Worm (Caenorhabditis elegans) whole organism, L4 larva: ENCODE data around the gene Y43F8B.23.

Experiments
- F37D6.2 ChIP-seq: sonication (generic microtip); optimal IDR thresholded peaks from 2 replicates; lab custom pipeline; 2016; ENCODE audit warnings: mild to moderate bottlenecking, missing genetic modification characterization, missing compliant biosample characterization
- F44E2.7 ChIP-seq: fragments of 200-800 bp; sonication (Bioruptor generic); IDR thresholded peaks from 2 replicates; pipeline ENCODE4 v2.1.2; 2022; ENCODE audit warnings: missing genetic modification characterization, missing compliant biosample characterization
- R02D3.7 ChIP-seq: fragments of 150-350 bp; sonication (generic microtip); optimal IDR thresholded peaks from 3 replicates; lab custom pipeline; 2014; ENCODE audit warnings: missing biosample characterization, missing genetic modification characterization
- T20F7.1 ChIP-seq: fragments of 200-800 bp; sonication (Bioruptor generic); optimal IDR thresholded peaks from 2 replicates; lab custom pipeline; 2018; ENCODE audit warnings: mild to moderate bottlenecking, missing genetic modification characterization, missing compliant biosample characterization
- Y105C5A.15 ChIP-seq: fragments of 200-800 bp; sonication (Bioruptor generic); IDR thresholded peaks from 2 replicates; pipeline ENCODE4 v1.3.6; 2022; ENCODE audit warnings: missing genetic modification characterization, missing compliant biosample characterization
- Y48G9A.11 ChIP-seq: fragments of 200-800 bp; sonication (Bioruptor generic); IDR thresholded peaks from 2 replicates; pipeline ENCODE4 v1.3.6; 2022; ENCODE audit warnings: missing genetic modification reagents, missing genetic modification characterization, missing compliant biosample characterization
- Y75B8A.6 ChIP-seq: fragments of 200-800 bp; sonication (Bioruptor generic); IDR thresholded peaks from 2 replicates; pipeline ENCODE4 v1.3.6; 2022; ENCODE audit warnings: missing genetic modification reagents, missing genetic modification characterization, missing compliant biosample characterization
- ZK337.2 ChIP-seq: fragments of 200-800 bp; sonication (Bioruptor generic); IDR thresholded peaks from 2 replicates; pipeline ENCODE4 v1.3.6; 2022; ENCODE audit warnings: missing genetic modification reagents, missing genetic modification characterization, missing compliant biosample characterization
- ZK546.5 ChIP-seq, 2 experiments: sonication (generic microtip); optimal IDR thresholded peaks; 2 replicates each; lab custom pipeline; 2017; ENCODE audit warnings: missing biosample characterization in 2 of 2, missing genetic modification characterization in 2 of 2
- aly-2 ChIP-seq: sonication (generic microtip); optimal IDR thresholded peaks from 2 replicates; lab custom pipeline; 2018; ENCODE audit warnings: missing biosample characterization, missing genetic modification characterization
- ama-1 ChIP-seq: fragments of 150-350 bp; optimal IDR thresholded peaks from 2 replicates; lab custom pipeline; 2014; ENCODE audit warnings: inconsistent platforms, mixed read lengths
- arid-1 ChIP-seq: fragments of 200-800 bp; sonication (Bioruptor generic); conservative IDR thresholded peaks from 2 replicates; pipeline ENCODE4 v1.3.6; 2022; ENCODE audit warnings: missing genetic modification reagents, missing genetic modification characterization, missing compliant biosample characterization
- attf-4 ChIP-seq: sonication (generic microtip); optimal IDR thresholded peaks from 3 replicates; lab custom pipeline; 2017; ENCODE audit warnings: missing biosample characterization, missing genetic modification characterization
- ceh-20 ChIP-seq: fragments of 200-800 bp; sonication (Bioruptor generic); IDR thresholded peaks from 2 replicates; pipeline ENCODE4 v1.3.6; 2022; ENCODE audit warnings: missing genetic modification reagents, missing genetic modification characterization, missing compliant biosample characterization
- ceh-28 ChIP-seq: fragments of 150-350 bp; optimal IDR thresholded peaks from 2 replicates; lab custom pipeline; 2014; ENCODE audit warnings: missing biosample characterization, missing genetic modification reagents, missing genetic modification characterization
- cey-2 ChIP-seq: sonication (generic microtip); optimal IDR thresholded peaks from 3 replicates; lab custom pipeline; 2017; ENCODE audit warnings: missing genetic modification characterization, mild to moderate bottlenecking, missing compliant biosample characterization, antibody characterized with exemption, borderline replicate concordance; ENCODE audit not compliant: insufficient read depth
- ctbp-1 ChIP-seq: fragments of 200-800 bp; sonication (Bioruptor generic); IDR thresholded peaks from 2 replicates; pipeline ENCODE4 v1.3.6; 2022; ENCODE audit warnings: missing genetic modification reagents, missing genetic modification characterization, missing compliant biosample characterization
- daf-12 ChIP-seq: fragments of 150-350 bp; optimal IDR thresholded peaks from 2 replicates; lab custom pipeline; 2014; ENCODE audit warnings: missing biosample characterization, missing genetic modification reagents, missing genetic modification characterization
- daf-16 ChIP-seq, 3 experiments: sonication (generic microtip); optimal IDR thresholded peaks; 2 replicates each; lab custom pipeline; 2016 to 2017; ENCODE audit warnings: missing genetic modification characterization in 3 of 3, missing genetic modification reagents in 3 of 3, mild to moderate bottlenecking in 2 of 3, missing compliant biosample characterization in 2 of 3, missing biosample characterization in 1 of 3, moderate library complexity in 1 of 3
- daf-19 ChIP-seq: fragments of 200-800 bp; sonication (Bioruptor generic); conservative IDR thresholded peaks from 2 replicates; pipeline ENCODE4 v1.3.6; 2022; ENCODE audit warnings: missing genetic modification characterization, missing compliant biosample characterization
- dmd-6 ChIP-seq: fragments of 200-800 bp; sonication (Bioruptor generic); IDR thresholded peaks from 2 replicates; pipeline ENCODE4 v1.3.6; 2022; ENCODE audit warnings: missing genetic modification reagents, missing genetic modification characterization, missing compliant biosample characterization
- dve-1 ChIP-seq: sonication (generic microtip); optimal IDR thresholded peaks from 2 replicates; lab custom pipeline; 2017; ENCODE audit warnings: antibody characterized with exemption, mild to moderate bottlenecking, missing genetic modification characterization, missing compliant biosample characterization; ENCODE audit not compliant: insufficient read depth
- egl-27 ChIP-seq: sonication (generic microtip); optimal IDR thresholded peaks from 3 replicates; lab custom pipeline; 2017; ENCODE audit warnings: missing biosample characterization, missing genetic modification reagents, missing genetic modification characterization
- fos-1 ChIP-seq: fragments of 150-350 bp; optimal IDR thresholded peaks from 2 replicates; lab custom pipeline; 2014; ENCODE audit warnings: missing biosample characterization, missing genetic modification characterization
- lin-1 ChIP-seq: fragments of 200-800 bp; sonication (Bioruptor generic); IDR thresholded peaks from 2 replicates; pipeline ENCODE4 v1.3.6; 2022; ENCODE audit warnings: missing genetic modification reagents, missing genetic modification characterization, missing compliant biosample characterization
- lin-13 ChIP-seq: fragments of 150-350 bp; optimal IDR thresholded peaks from 2 replicates; lab custom pipeline; 2014; ENCODE audit warnings: missing biosample characterization, missing genetic modification reagents, missing genetic modification characterization
- lsy-2 ChIP-seq, 2 experiments: fragments of 150-350 bp in 1 of 2; sonication (generic microtip) in 1 of 2; optimal IDR thresholded peaks; 2 replicates each; lab custom pipeline; 2014 to 2017; ENCODE audit warnings: missing biosample characterization in 2 of 2, missing genetic modification characterization in 2 of 2
- mdt-29 ChIP-seq: fragments of 200-800 bp; sonication (Bioruptor generic); IDR thresholded peaks from 2 replicates; pipeline ENCODE4 v1.3.6; 2022; ENCODE audit warnings: missing genetic modification reagents, missing genetic modification characterization, missing compliant biosample characterization
- mep-1 ChIP-seq: fragments of 150-350 bp; sonication (generic microtip); optimal IDR thresholded peaks from 3 replicates; lab custom pipeline; 2014; ENCODE audit warnings: missing biosample characterization, missing genetic modification characterization
- mes-2 ChIP-seq: sonication (generic microtip); optimal IDR thresholded peaks from 2 replicates; lab custom pipeline; 2016; ENCODE audit warnings: missing genotype, mild to moderate bottlenecking, missing genetic modification characterization, missing compliant biosample characterization; ENCODE audit not compliant: poor library complexity, severe bottlenecking
- mxl-3 ChIP-seq: fragments of 200-800 bp; sonication (Bioruptor generic); optimal IDR thresholded peaks from 2 replicates; lab custom pipeline; 2018; ENCODE audit warnings: mild to moderate bottlenecking, missing genetic modification characterization, missing compliant biosample characterization
- nhr-102 ChIP-seq: sonication (generic microtip); optimal IDR thresholded peaks from 2 replicates; lab custom pipeline; 2016; ENCODE audit warnings: mild to moderate bottlenecking, missing genetic modification characterization, moderate library complexity, missing compliant biosample characterization
- nhr-25 ChIP-seq: sonication (generic microtip); optimal IDR thresholded peaks from 2 replicates; lab custom pipeline; 2017; ENCODE audit warnings: missing genetic modification characterization, mild to moderate bottlenecking, missing compliant biosample characterization, antibody characterized with exemption, moderate library complexity, borderline replicate concordance; ENCODE audit not compliant: insufficient read depth
- nhr-28 ChIP-seq: fragments of 150-350 bp; optimal IDR thresholded peaks from 2 replicates; lab custom pipeline; 2014; ENCODE audit warnings: missing biosample characterization, missing genetic modification characterization
- nhr-42 ChIP-seq: fragments of 200-800 bp; sonication (Bioruptor generic); IDR thresholded peaks from 2 replicates; pipeline ENCODE4 v1.3.6; 2022; ENCODE audit warnings: missing genetic modification characterization, missing compliant biosample characterization
- nhr-48 ChIP-seq: sonication (generic microtip); optimal IDR thresholded peaks from 2 replicates; lab custom pipeline; 2016; ENCODE audit warnings: mild to moderate bottlenecking, missing genetic modification characterization, missing compliant biosample characterization
- nhr-76 ChIP-seq: fragments of 150-350 bp; optimal IDR thresholded peaks from 2 replicates; lab custom pipeline; 2014; ENCODE audit warnings: missing biosample characterization, missing genetic modification characterization
- nhr-77 ChIP-seq: fragments of 150-350 bp; optimal IDR thresholded peaks from 2 replicates; lab custom pipeline; 2014; ENCODE audit warnings: missing biosample characterization, missing genetic modification characterization
- pha-4 ChIP-seq, 2 experiments: fragments of 150-350 bp in 1 of 2; fragments of 200-800 bp in 1 of 2; sonication (Bioruptor generic) in 1 of 2; IDR thresholded peaks in 1 of 2; optimal IDR thresholded peaks in 1 of 2; 2 replicates each; pipeline versions ENCODE4 v1.3.6 to Lab custom; 2014 to 2022; ENCODE audit warnings: missing genetic modification characterization in 2 of 2, missing genetic modification reagents in 2 of 2, missing biosample characterization in 1 of 2, missing compliant biosample characterization in 1 of 2
- php-3 ChIP-seq: fragments of 200-800 bp; sonication (Bioruptor generic); IDR thresholded peaks from 2 replicates; pipeline ENCODE4 v1.3.6; 2022; ENCODE audit warnings: missing genetic modification reagents, missing genetic modification characterization, missing compliant biosample characterization
- pqm-1 ChIP-seq: sonication (generic microtip); optimal IDR thresholded peaks from 2 replicates; lab custom pipeline; 2017; ENCODE audit warnings: missing biosample characterization, missing genetic modification characterization
- rbr-2 ChIP-seq: sonication (generic microtip); optimal IDR thresholded peaks from 2 replicates; lab custom pipeline; 2016; ENCODE audit warnings: missing genotype, missing genetic modification characterization, missing compliant biosample characterization
- tag-97 ChIP-seq: fragments of 200-800 bp; sonication (Bioruptor generic); IDR thresholded peaks from 2 replicates; pipeline ENCODE4 v1.3.6; 2022; ENCODE audit warnings: missing genetic modification characterization, missing compliant biosample characterization
- unc-130 ChIP-seq: sonication (generic microtip); optimal IDR thresholded peaks from 2 replicates; lab custom pipeline; 2016; ENCODE audit warnings: missing genetic modification reagents, missing genetic modification characterization, missing compliant biosample characterization
- unc-62 ChIP-seq, 3 experiments: fragments of 150-350 bp in 1 of 3; sonication (generic microtip); optimal IDR thresholded peaks in 2 of 3; peaks in 1 of 3; 1 replicate in 1 of 3; 2 replicates in 2 of 3; lab custom pipeline; 2014 to 2017; ENCODE audit warnings: missing biosample characterization in 3 of 3, missing genetic modification characterization in 3 of 3, missing genetic modification reagents in 3 of 3, missing genotype in 1 of 3
- ztf-7 ChIP-seq: fragments of 150-350 bp; optimal IDR thresholded peaks from 2 replicates; lab custom pipeline; 2014; ENCODE audit warnings: missing biosample characterization, missing genetic modification characterization

Gene Y43F8B.23

ce11 chrV:19419301-19419700 is 48.1 kb downstream of the Y43F8B.23 start:
- TF ChIP-seq php-3 (GFP tag; lab: Robert Waterston, UW) (peak; percentile 94), nhr-28 (peak; percentile 6)
- TF ChIP-seq, all 104 proteins: peak for 2; not testable (repeated sequence) for 102

- TF ChIP-seq T20F7.1 (GFP tag; lab: Kevin White, UChicago) (no peak), cey-2 (no peak), nhr-76 (tag; lab: Kevin White, UChicago) (no peak), nhr-42 (GFP tag; lab: Robert Waterston, UW) (no peak), mdt-29 (GFP tag; lab: Robert Waterston, UW) (no peak), nhr-48 (tag; lab: Kevin White, UChicago) (no peak), unc-130 (GFP tag; lab: Kevin White, UChicago) (no peak), F44E2.7 (GFP tag; lab: Robert Waterston, UW) (no peak), pqm-1 (tag; lab: Kevin White, UChicago) (peak; percentile 34), nhr-28 (peak; percentile 30), dve-1 (tag; lab: Kevin White, UChicago) (peak; percentile 30)
Observed at ce11 chrV:19417836-19418235, 49.6 kb downstream of the Y43F8B.23 start, which contains the start of gene C25F9.15. Gene C25F9.15 (plus strand): TSS chrV:19418136.

ce11 chrV:19416475-19416874 is 51.0 kb downstream of the Y43F8B.23 start, which contains the start of the genes C25F9.4 and C25F9.9:
Gene C25F9.4 (minus strand): TSS chrV:19416575.
Gene C25F9.9 (plus strand): TSS chrV:19416611.
- no peak for TF ChIP-seq F37D6.2 (tag; lab: Kevin White, UChicago)
- no peak for TF ChIP-seq ztf-7
- no peak for TF ChIP-seq Y48G9A.11 (GFP tag; lab: Robert Waterston, UW)
- no peak for TF ChIP-seq tag-97 (GFP tag; lab: Robert Waterston, UW)
- TF ChIP-seq lsy-2 (tag; optimal IDR thresholded peaks at IDR 0.05; lab: Kevin White, UChicago): no peak
- no peak for TF ChIP-seq Y105C5A.15 (GFP tag; lab: Robert Waterston, UW)
- no peak for TF ChIP-seq attf-4
- no peak for TF ChIP-seq ctbp-1 (GFP tag; lab: Robert Waterston, UW)
- no peak for TF ChIP-seq Y75B8A.6 (GFP tag; lab: Robert Waterston, UW)
- no peak for TF ChIP-seq ceh-28 (tag; lab: Kevin White, UChicago)
- no peak for TF ChIP-seq ama-1 (lab: Kevin White, UChicago)
- no peak for TF ChIP-seq egl-27 (tag; lab: Kevin White, UChicago)
- TF ChIP-seq ZK546.5 (tag; optimal IDR thresholded peaks at IDR 0.05; lab: Kevin White, UChicago): no peak
- TF ChIP-seq mxl-3 (GFP tag; lab: Kevin White, UChicago): no peak
- TF ChIP-seq ceh-20 (GFP tag; lab: Robert Waterston, UW): no peak
- no peak for TF ChIP-seq nhr-77
- TF ChIP-seq php-3 (GFP tag; lab: Robert Waterston, UW): no peak
- no peak for TF ChIP-seq rbr-2 (tag; lab: Kevin White, UChicago)
- TF ChIP-seq nhr-102 (tag; lab: Kevin White, UChicago): no peak
- no peak for TF ChIP-seq mep-1 (tag; lab: Kevin White, UChicago)
- TF ChIP-seq lin-13 (GFP tag; lab: Kevin White, UChicago): no peak
- no peak for TF ChIP-seq mes-2 (tag; lab: Kevin White, UChicago)
- no peak for TF ChIP-seq daf-16 (GFP tag; optimal IDR thresholded peaks at IDR 0.05; lab: Kevin White, UChicago)
- TF ChIP-seq daf-16 (tag; optimal IDR thresholded peaks at IDR 0.05; lab: Kevin White, UChicago): peak; percentile 27
- TF ChIP-seq nhr-25 (tag; lab: Kevin White, UChicago): no peak
- TF ChIP-seq daf-19 (GFP tag; lab: Robert Waterston, UW): no peak
- peak; percentile 20 for TF ChIP-seq nhr-28
- no peak for TF ChIP-seq ZK337.2 (GFP tag; lab: Robert Waterston, UW)
- no peak for TF ChIP-seq R02D3.7 (tag; lab: Kevin White, UChicago)
- TF ChIP-seq lin-1 (GFP tag; lab: Robert Waterston, UW): no peak
- peak; percentile 41 for TF ChIP-seq pqm-1 (tag; lab: Kevin White, UChicago)
- no peak for TF ChIP-seq pha-4 (GFP tag; IDR thresholded peaks at IDR 0.05; lab: Robert Waterston, UW)
- TF ChIP-seq pha-4 (tag; optimal IDR thresholded peaks at IDR 0.05; lab: Kevin White, UChicago): no peak
- TF ChIP-seq aly-2 (tag; lab: Kevin White, UChicago): no peak
- no peak for TF ChIP-seq daf-12 (tag; lab: Kevin White, UChicago)
- TF ChIP-seq dmd-6 (GFP tag; lab: Robert Waterston, UW): peak; percentile 36; the same call in 1 of the 2 replicates
- peak in 1 of 2 experiments; percentile 29 for TF ChIP-seq unc-62 (GFP tag; optimal IDR thresholded peaks at IDR 0.05 in 1 of 2; lab: Kevin White, UChicago)
- TF ChIP-seq unc-62 (tag; optimal IDR thresholded peaks at IDR 0.05; lab: Kevin White, UChicago): no peak
- TF ChIP-seq fos-1 (tag; lab: Kevin White, UChicago): no peak
- no peak for TF ChIP-seq arid-1
